Worm (Caenorhabditis elegans) whole organism, L4 larva: Measurements from ENCODE around the gene hrg-3.

Source experiments
- R02D3.7 ChIP-seq: fragments of 150-350 bp; sonication (generic microtip); optimal IDR thresholded peaks from 3 replicates; lab custom pipeline; 2014; ENCODE audit warnings: missing biosample characterization, missing genetic modification characterization
- ZK546.5 ChIP-seq, 2 experiments: sonication (generic microtip); optimal IDR thresholded peaks; 2 replicates each; lab custom pipeline; 2017; ENCODE audit warnings: missing biosample characterization in 2 of 2, missing genetic modification characterization in 2 of 2
- ama-1 ChIP-seq: fragments of 150-350 bp; optimal IDR thresholded peaks from 2 replicates; lab custom pipeline; 2014; ENCODE audit warnings: inconsistent platforms, mixed read lengths
- fkh-10 ChIP-seq: fragments of 150-350 bp; optimal IDR thresholded peaks from 2 replicates; lab custom pipeline; 2014; ENCODE audit warnings: missing biosample characterization, missing genetic modification reagents, missing genetic modification characterization
- lin-15B ChIP-seq: fragments of 150-350 bp; sonication (generic microtip); optimal IDR thresholded peaks from 3 replicates; lab custom pipeline; 2014; ENCODE audit warnings: missing biosample characterization, missing genetic modification characterization
- lsy-2 ChIP-seq, 2 experiments: fragments of 150-350 bp in 1 of 2; sonication (generic microtip) in 1 of 2; optimal IDR thresholded peaks; 2 replicates each; lab custom pipeline; 2014 to 2017; ENCODE audit warnings: missing biosample characterization in 2 of 2, missing genetic modification characterization in 2 of 2
- nhr-11 ChIP-seq: fragments of 150-350 bp; optimal IDR thresholded peaks from 2 replicates; lab custom pipeline; 2014; ENCODE audit warnings: missing biosample characterization, missing genetic modification characterization
- nhr-25 ChIP-seq: sonication (generic microtip); optimal IDR thresholded peaks from 2 replicates; lab custom pipeline; 2017; ENCODE audit warnings: missing genetic modification characterization, mild to moderate bottlenecking, missing compliant biosample characterization, antibody characterized with exemption, moderate library complexity, borderline replicate concordance; ENCODE audit not compliant: insufficient read depth
- nhr-77 ChIP-seq: fragments of 150-350 bp; optimal IDR thresholded peaks from 2 replicates; lab custom pipeline; 2014; ENCODE audit warnings: missing biosample characterization, missing genetic modification characterization
- sdz-12 ChIP-seq: fragments of 200-800 bp; sonication (Bioruptor generic); optimal IDR thresholded peaks from 2 replicates; lab custom pipeline; 2018; ENCODE audit warnings: mild to moderate bottlenecking, missing genetic modification characterization, missing compliant biosample characterization
- snpc-4 ChIP-seq: fragments of 150-350 bp; optimal IDR thresholded peaks from 2 replicates; lab custom pipeline; 2014; ENCODE audit warnings: missing biosample characterization, missing genetic modification characterization
- unc-62 ChIP-seq, 3 experiments: fragments of 150-350 bp in 1 of 3; sonication (generic microtip); optimal IDR thresholded peaks in 2 of 3; peaks in 1 of 3; 1 replicate in 1 of 3; 2 replicates in 2 of 3; lab custom pipeline; 2014 to 2017; ENCODE audit warnings: missing biosample characterization in 3 of 3, missing genetic modification characterization in 3 of 3, missing genetic modification reagents in 3 of 3, missing genotype in 1 of 3
- ztf-11 ChIP-seq: fragments of 150-350 bp; optimal IDR thresholded peaks from 2 replicates; lab custom pipeline; 2014; ENCODE audit warnings: missing biosample characterization, missing genetic modification characterization

ce11 chrV:9753554-9753953, 2.7 kb upstream of the hrg-3 start:
- TF ChIP-seq snpc-4 = no peak
- TF ChIP-seq nhr-11 (tag; lab: Kevin White, UChicago) = no peak
- TF ChIP-seq R02D3.7 (tag; lab: Kevin White, UChicago) = no peak
- TF ChIP-seq fkh-10 = no peak
- no peak for TF ChIP-seq nhr-25 (tag; lab: Kevin White, UChicago)
- TF ChIP-seq unc-62 (GFP tag; optimal IDR thresholded peaks at IDR 0.05 in 1 of 2; lab: Kevin White, UChicago) = no peak
- TF ChIP-seq unc-62 (tag; optimal IDR thresholded peaks at IDR 0.05; lab: Kevin White, UChicago) = no peak
- TF ChIP-seq ztf-11 (tag; lab: Kevin White, UChicago) = no peak
- no peak for TF ChIP-seq lin-15B (tag; lab: Kevin White, UChicago)
- no peak for TF ChIP-seq sdz-12 (GFP tag; lab: Kevin White, UChicago)
- no peak for TF ChIP-seq ZK546.5 (tag; optimal IDR thresholded peaks at IDR 0.05; lab: Kevin White, UChicago)
- no peak for TF ChIP-seq lsy-2 (tag; optimal IDR thresholded peaks at IDR 0.05; lab: Kevin White, UChicago)
- TF ChIP-seq ama-1 (lab: Kevin White, UChicago) = no peak
- no peak for TF ChIP-seq nhr-77 (tag; lab: Kevin White, UChicago)
